Fruit fly (Drosophila melanogaster): ENCODE data around the gene PSMG1.
A peak's percentile ranks its signal among the peaks of the same experiment; 100 is the strongest.

The PSMG1 gene

dm6 chr3R:5824456-5824855, 30.3 kb upstream of the PSMG1 start, which contains the start of the genes Sec20 and dgrn (continued):
- no peak for TF ChIP-seq TFAM (GFP tag; optimal IDR thresholded peaks at IDR 0.05)
- no peak for TF ChIP-seq Hr39 (optimal IDR thresholded peaks at IDR 0.05)
- peak; percentile 78 for TF ChIP-seq CG30020 (tag; optimal IDR thresholded peaks at IDR 0.05)
- TF ChIP-seq abd-A (tag; optimal IDR thresholded peaks at IDR 0.05): no peak
- no peak for TF ChIP-seq gcm2 (GFP tag; optimal IDR thresholded peaks at IDR 0.05)
- TF ChIP-seq Mrtf (GFP tag; IDR thresholded peaks at IDR 0.05): 0 out of 3 replicates have a peak, but pooled peaks have one; percentile 23
- TF ChIP-seq CG18764 (GFP tag; optimal IDR thresholded peaks at IDR 0.05): peak; percentile 63
- no peak for TF ChIP-seq disco-r (GFP tag; optimal IDR thresholded peaks at IDR 0.05)
- peak; percentile 56 for TF ChIP-seq exex (tag; optimal IDR thresholded peaks at IDR 0.05)
- peak; percentile 61 for TF ChIP-seq HLH3B (GFP tag; IDR thresholded peaks at IDR 0.05)
- no peak for TF ChIP-seq D (optimal IDR thresholded peaks at IDR 0.05)
- peak; percentile 24 for TF ChIP-seq D (GFP tag; optimal IDR thresholded peaks at IDR 0.05)
- peak; percentile 38 for TF ChIP-seq CG3281 (GFP tag; optimal IDR thresholded peaks at IDR 0.05)
- 0 out of 2 replicates have a peak, but pooled peaks have one; percentile 28 for TF ChIP-seq CG31224 (GFP tag; IDR thresholded peaks at IDR 0.05)
- TF ChIP-seq CG6272 (GFP tag; IDR thresholded peaks at IDR 0.05): peak; percentile 73
- TF ChIP-seq CG17802 (tag; optimal IDR thresholded peaks at IDR 0.05): no peak
- no peak for TF ChIP-seq Nf-YB (GFP tag; optimal IDR thresholded peaks at IDR 0.05)
- TF ChIP-seq wor (GFP tag; IDR thresholded peaks at IDR 0.05): no peak
- no peak; the same call in 1 of the 2 replicates for TF ChIP-seq klu (GFP tag; IDR thresholded peaks at IDR 0.05)
- peak; percentile 92 for TF ChIP-seq Sry-δ (GFP tag; optimal IDR thresholded peaks at IDR 0.05)
- peak; percentile 56 for TF ChIP-seq Six4 (GFP tag; optimal IDR thresholded peaks at IDR 0.05)
- TF ChIP-seq HHEX (GFP tag; optimal IDR thresholded peaks at IDR 0.05): peak; percentile 7
- no peak for TF ChIP-seq CG7987 (GFP tag; optimal IDR thresholded peaks at IDR 0.05)
- TF ChIP-seq slou (GFP tag; optimal IDR thresholded peaks at IDR 0.05): peak; percentile 59
- no peak for TF ChIP-seq CG30431 (GFP tag; optimal IDR thresholded peaks at IDR 0.05)
- peak; percentile 56 for TF ChIP-seq Fer3 (tag; optimal IDR thresholded peaks at IDR 0.05)
- peak; percentile 53 for TF ChIP-seq Sox100B (GFP tag; optimal IDR thresholded peaks at IDR 0.05)
- TF ChIP-seq CG9437 (GFP tag; optimal IDR thresholded peaks at IDR 0.05): peak; percentile 55
- peak; percentile 21 for TF ChIP-seq bab2 (GFP tag; optimal IDR thresholded peaks at IDR 0.05)
- TF ChIP-seq Dfd (GFP tag; optimal IDR thresholded peaks at IDR 0.05): no peak
- TF ChIP-seq CG17829 (tag; optimal IDR thresholded peaks at IDR 0.05): peak; percentile 80
- TF ChIP-seq CG12155 (GFP tag; optimal IDR thresholded peaks at IDR 0.05): peak; percentile 75
- peak; percentile 75 for TF ChIP-seq Ptx1 (GFP tag; IDR thresholded peaks at IDR 0.05)
- no peak for TF ChIP-seq CG6254 (GFP tag; optimal IDR thresholded peaks at IDR 0.05)
- TF ChIP-seq zen (tag; optimal IDR thresholded peaks at IDR 0.05): peak; percentile 69
- peak; percentile 88 for TF ChIP-seq CG12391 (tag; optimal IDR thresholded peaks at IDR 0.05)
- peak; percentile 38 for TF ChIP-seq CG12104 (GFP tag; optimal IDR thresholded peaks at IDR 0.05)
- TF ChIP-seq CG15073 (GFP tag; optimal IDR thresholded peaks at IDR 0.05): no peak
- TF ChIP-seq ab (GFP tag; optimal IDR thresholded peaks at IDR 0.05): no peak
- peak; percentile 26 for TF ChIP-seq oc (tag; optimal IDR thresholded peaks at IDR 0.05)
- TF ChIP-seq tap (tag; optimal IDR thresholded peaks at IDR 0.05): no peak
- peak; percentile 53 for TF ChIP-seq NfI (GFP tag; optimal IDR thresholded peaks at IDR 0.05)
- peak; percentile 85; the same call in 3 of the 4 replicates for TF ChIP-seq chinmo (GFP tag; IDR thresholded peaks at IDR 0.05; ENCODE audit: partially characterized antibody)
- no peak for TF ChIP-seq CG18011 (GFP tag; optimal IDR thresholded peaks at IDR 0.05)
- TF ChIP-seq CG8089 (GFP tag; optimal IDR thresholded peaks at IDR 0.05): no peak
- TF ChIP-seq CG15479 (GFP tag; optimal IDR thresholded peaks at IDR 0.05): no peak
- TF ChIP-seq CG1602 (GFP tag; optimal IDR thresholded peaks at IDR 0.05): peak; percentile 65
- TF ChIP-seq CG15601 (tag; optimal IDR thresholded peaks at IDR 0.05): peak; percentile 68
- peak; percentile 92 for TF ChIP-seq Ets65A (GFP tag)
- peak; percentile 18 for TF ChIP-seq ewg (GFP tag; optimal IDR thresholded peaks at IDR 0.05)
- TF ChIP-seq Dp (GFP tag; optimal IDR thresholded peaks at IDR 0.05): peak; percentile 49
- no peak for TF ChIP-seq croc (GFP tag; conservative IDR thresholded peaks at IDR 0.05)

Measured in whole organism, embryonic.